Fruit fly (Drosophila melanogaster) whole organism, embryonic: ENCODE results near the gene ND-B16.6.

Source experiments
- Blimp-1 ChIP-seq: fragments of 200-800 bp; sonication (Bioruptor generic); optimal IDR thresholded peaks from 3 replicates; lab custom pipeline; 2018; ENCODE audit warnings: missing biosample characterization, missing genetic modification characterization, mild to moderate bottlenecking, moderate library complexity, missing genetic modification reagents
- CG10543 ChIP-seq: fragments of 200-800 bp; sonication (Bioruptor generic); optimal IDR thresholded peaks from 3 replicates; lab custom pipeline; 2017; ENCODE audit warnings: missing biosample characterization, mild to moderate bottlenecking, missing genetic modification characterization, moderate library complexity
- CG10979 ChIP-seq: fragments of 200-800 bp; sonication (Bioruptor generic); optimal IDR thresholded peaks from 2 replicates; lab custom pipeline; 2018; ENCODE audit warnings: missing biosample characterization, mild to moderate bottlenecking, missing genetic modification characterization, moderate library complexity
- CG12104 ChIP-seq: fragments of 200-800 bp; sonication (Bioruptor generic); optimal IDR thresholded peaks from 3 replicates; lab custom pipeline; 2016; ENCODE audit warnings: missing biosample characterization, missing genetic modification characterization
- CG12659 ChIP-seq: fragments of 200-800 bp; sonication (Bioruptor generic); optimal IDR thresholded peaks from 3 replicates; lab custom pipeline; 2017; ENCODE audit warnings: mild to moderate bottlenecking, missing biosample characterization, missing genetic modification reagents, missing genetic modification characterization
- CG15696 ChIP-seq: fragments of 200-800 bp; sonication (Bioruptor generic); optimal IDR thresholded peaks from 2 replicates; lab custom pipeline; 2019; ENCODE audit warnings: missing biosample characterization, mild to moderate bottlenecking, missing genetic modification characterization, moderate library complexity
- CG16779 ChIP-seq: fragments of 200-800 bp; sonication (Bioruptor generic); IDR thresholded peaks from 2 replicates; pipeline ENCODE4 v1.3.6; 2022; ENCODE audit warnings: missing biosample characterization, missing genetic modification characterization
- CG2129 ChIP-seq: fragments of 200-800 bp; sonication (Bioruptor generic); IDR thresholded peaks from 2 replicates; pipeline ENCODE4 v1.3.6; 2022; ENCODE audit warnings: missing biosample characterization, missing genetic modification characterization; ENCODE audit not compliant: partially characterized antibody
- CG30403 ChIP-seq: fragments of 200-800 bp; sonication (Bioruptor generic); optimal IDR thresholded peaks from 3 replicates; lab custom pipeline; 2016; ENCODE audit warnings: missing biosample characterization, missing genetic modification characterization
- CG4617 ChIP-seq: fragments of 200-800 bp; sonication (Bioruptor generic); optimal IDR thresholded peaks from 3 replicates; lab custom pipeline; 2016; ENCODE audit warnings: missing biosample characterization, missing genetic modification characterization, borderline replicate concordance
- CG7556 ChIP-seq: fragments of 200-800 bp; sonication (Bioruptor generic); optimal IDR thresholded peaks from 2 replicates; lab custom pipeline; 2017; ENCODE audit warnings: missing biosample characterization, mild to moderate bottlenecking, missing genetic modification characterization
- CG7745 ChIP-seq: fragments of 200-800 bp; sonication (Bioruptor generic); optimal IDR thresholded peaks from 2 replicates; lab custom pipeline; 2018; ENCODE audit warnings: missing biosample characterization, mild to moderate bottlenecking, missing genetic modification characterization, moderate library complexity
- CG7987 ChIP-seq: fragments of 200-800 bp; sonication (Bioruptor generic); optimal IDR thresholded peaks from 2 replicates; lab custom pipeline; 2018; ENCODE audit warnings: missing biosample characterization, mild to moderate bottlenecking, missing genetic modification characterization, moderate library complexity
- CG9609 ChIP-seq: fragments of 200-800 bp; sonication (Bioruptor generic); optimal IDR thresholded peaks from 3 replicates; lab custom pipeline; 2016; ENCODE audit warnings: missing biosample characterization, missing genetic modification characterization
- CrebB ChIP-seq: fragments of 200-800 bp; sonication (Bioruptor generic); optimal IDR thresholded peaks from 3 replicates; lab custom pipeline; 2018; ENCODE audit warnings: missing biosample characterization, mild to moderate bottlenecking, missing genetic modification characterization
- D19A ChIP-seq: fragments of 200-800 bp; optimal IDR thresholded peaks from 3 replicates; lab custom pipeline; 2019; ENCODE audit warnings: missing biosample characterization, mild to moderate bottlenecking, missing genetic modification characterization, moderate library complexity
- Dbx ChIP-seq: fragments of 200-800 bp; sonication (Bioruptor generic); IDR thresholded peaks from 3 replicates; pipeline ENCODE4 v1.3.6; 2022; ENCODE audit warnings: missing biosample characterization, missing genetic modification characterization
- E2f1 ChIP-seq: fragments of 200-800 bp; sonication (Bioruptor generic); IDR thresholded peaks from 2 replicates; pipeline ENCODE4 v1.3.6; 2022; ENCODE audit warnings: missing biosample characterization, missing genetic modification characterization
- E2f2 ChIP-seq: fragments of 200-800 bp; sonication (Bioruptor generic); IDR thresholded peaks from 2 replicates; pipeline ENCODE4 v1.3.6; 2022; ENCODE audit warnings: missing biosample characterization, missing genetic modification characterization
- Ets65A ChIP-seq: fragments of 200-800 bp; sonication (Bioruptor generic); peaks from one replicate; lab custom pipeline; 2016; ENCODE audit warnings: missing biosample characterization, missing genetic modification characterization
- MTF-1 ChIP-seq: fragments of 200-800 bp; sonication (Bioruptor generic); optimal IDR thresholded peaks from 2 replicates; lab custom pipeline; 2018; ENCODE audit warnings: missing biosample characterization, mild to moderate bottlenecking, missing genetic modification characterization, borderline replicate concordance
- NC2β ChIP-seq: fragments of 200-800 bp; sonication (Bioruptor generic); optimal IDR thresholded peaks from 2 replicates; lab custom pipeline; 2016; ENCODE audit warnings: missing biosample characterization, missing genetic modification characterization
- Optix ChIP-seq: fragments of 200-800 bp; sonication (Bioruptor generic); IDR thresholded peaks from 3 replicates; pipeline ENCODE4 v1.3.6; 2022; ENCODE audit warnings: missing biosample characterization, missing genetic modification characterization
- Rx ChIP-seq: fragments of 200-800 bp; sonication (Bioruptor generic); IDR thresholded peaks from 2 replicates; pipeline ENCODE4 v1.3.6; 2022; ENCODE audit warnings: missing biosample characterization, missing genetic modification characterization
- Ssrp ChIP-seq: fragments of 200-800 bp; sonication (Bioruptor generic); optimal IDR thresholded peaks from 2 replicates; lab custom pipeline; 2018; ENCODE audit warnings: missing biosample characterization, mild to moderate bottlenecking, missing genetic modification characterization, moderate library complexity
- Trl ChIP-seq, 3 experiments: fragments of >200 bp in 2 of 3; fragments of 200-800 bp in 1 of 3; sonication (Bioruptor generic) in 1 of 3; optimal IDR thresholded peaks; 2 replicates in 1 of 3; 3 replicates in 2 of 3; lab custom pipeline; 2016 to 2017; ENCODE audit warnings: missing biosample characterization in 1 of 3, missing genetic modification characterization in 1 of 3
- ab ChIP-seq: fragments of 200-800 bp; sonication (Bioruptor generic); optimal IDR thresholded peaks from 2 replicates; lab custom pipeline; 2016; ENCODE audit warnings: missing biosample characterization, missing genetic modification characterization
- ato ChIP-seq: fragments of 200-800 bp; sonication (Bioruptor generic); IDR thresholded peaks from 2 replicates; pipeline ENCODE4 v1.3.6; 2022; ENCODE audit warnings: missing biosample characterization, missing genetic modification characterization; ENCODE audit not compliant: partially characterized antibody
- cato ChIP-seq: fragments of 200-800 bp; sonication (Bioruptor generic); optimal IDR thresholded peaks from 2 replicates; lab custom pipeline; 2016; ENCODE audit warnings: missing biosample characterization, missing genetic modification characterization, borderline replicate concordance
- disco-r ChIP-seq: fragments of 200-800 bp; sonication (Bioruptor generic); optimal IDR thresholded peaks from 2 replicates; lab custom pipeline; 2016; ENCODE audit warnings: missing biosample characterization, missing genetic modification characterization
- eve ChIP-seq, 2 experiments: fragments of >200 bp; optimal IDR thresholded peaks; 2 replicates each; lab custom pipeline; 2017; ENCODE audit warnings: missing biosample characterization in 2 of 2, missing genetic modification characterization in 2 of 2
- fd64A ChIP-seq: fragments of 200-800 bp; sonication (Bioruptor generic); optimal IDR thresholded peaks from 3 replicates; lab custom pipeline; 2018; ENCODE audit warnings: missing biosample characterization, mild to moderate bottlenecking, missing genetic modification characterization
- hb ChIP-seq: fragments of 200-800 bp; sonication (Bioruptor generic); IDR thresholded peaks from 3 replicates; pipeline ENCODE4 v1.3.6; 2022; ENCODE audit warnings: missing biosample characterization, missing genetic modification characterization; ENCODE audit not compliant: partially characterized antibody
- insv ChIP-seq, 2 experiments: fragments of 200-800 bp; sonication (Bioruptor generic); optimal IDR thresholded peaks; 3 replicates each; lab custom pipeline; 2016 to 2018; ENCODE audit warnings: missing biosample characterization in 2 of 2, missing genetic modification characterization in 2 of 2
- kah ChIP-seq: fragments of 200-800 bp; sonication (Bioruptor generic); optimal IDR thresholded peaks from 2 replicates; lab custom pipeline; 2018; ENCODE audit warnings: missing biosample characterization, mild to moderate bottlenecking, missing genetic modification characterization
- kay ChIP-seq: fragments of 200-800 bp; sonication (Bioruptor generic); optimal IDR thresholded peaks from 2 replicates; lab custom pipeline; 2016; ENCODE audit warnings: missing biosample characterization, missing genetic modification characterization
- pan ChIP-seq, 4 experiments: fragments of >200 bp in 3 of 4; fragments of 200-800 bp in 1 of 4; sonication (Bioruptor generic) in 1 of 4; optimal IDR thresholded peaks in 3 of 4; IDR thresholded peaks in 1 of 4; 2 replicates each; pipeline versions ENCODE4 v1.3.6 to Lab custom; 2017 to 2022; ENCODE audit warnings: missing biosample characterization in 2 of 4, missing genetic modification characterization in 2 of 4, mixed read lengths in 1 of 4
- peb ChIP-seq: fragments of 200-800 bp; sonication (Bioruptor generic); IDR thresholded peaks from 2 replicates; pipeline ENCODE4 v1.3.6; 2022; ENCODE audit warnings: missing biosample characterization, missing genetic modification characterization
- pho ChIP-seq: fragments of 200-800 bp; sonication (Bioruptor generic); optimal IDR thresholded peaks from 2 replicates; lab custom pipeline; 2016; ENCODE audit warnings: missing biosample characterization, missing genetic modification characterization
- pita ChIP-seq: fragments of 200-800 bp; sonication (Bioruptor generic); optimal IDR thresholded peaks from 2 replicates; lab custom pipeline; 2017; ENCODE audit warnings: missing biosample characterization, mild to moderate bottlenecking, missing genetic modification characterization
- rib ChIP-seq: fragments of 200-800 bp; sonication (Bioruptor generic); IDR thresholded peaks from 2 replicates; pipeline ENCODE4 v1.3.6; 2022; ENCODE audit warnings: missing biosample characterization, missing genetic modification characterization
- slou ChIP-seq: fragments of 200-800 bp; sonication (Bioruptor generic); optimal IDR thresholded peaks from 3 replicates; lab custom pipeline; 2016; ENCODE audit warnings: missing biosample characterization, missing genetic modification characterization
- sqz ChIP-seq: fragments of 200-800 bp; sonication (Bioruptor generic); optimal IDR thresholded peaks from 3 replicates; lab custom pipeline; 2018; ENCODE audit warnings: missing biosample characterization, mild to moderate bottlenecking, missing genetic modification characterization
- stwl ChIP-seq: fragments of 200-800 bp; sonication (Bioruptor generic); optimal IDR thresholded peaks from 3 replicates; lab custom pipeline; 2018; ENCODE audit warnings: missing biosample characterization, mild to moderate bottlenecking, missing genetic modification characterization, moderate library complexity
- trh ChIP-seq: fragments of 200-800 bp; sonication (Bioruptor generic); optimal IDR thresholded peaks from 2 replicates; lab custom pipeline; 2016; ENCODE audit warnings: missing biosample characterization, missing genetic modification characterization
- usp ChIP-seq: fragments of >200 bp; optimal IDR thresholded peaks from 2 replicates; lab custom pipeline; 2017; ENCODE audit warnings: missing biosample characterization, missing genetic modification characterization
- z ChIP-seq: fragments of 200-800 bp; sonication (Bioruptor generic); IDR thresholded peaks from 3 replicates; pipeline ENCODE4 v1.3.6; 2022; ENCODE audit warnings: missing biosample characterization, missing genetic modification characterization
- zen2 ChIP-seq: fragments of 200-800 bp; sonication (Bioruptor generic); IDR thresholded peaks from 3 replicates; pipeline ENCODE4 v1.3.6; 2022; ENCODE audit warnings: missing biosample characterization, missing genetic modification characterization; ENCODE audit not compliant: partially characterized antibody
- zf30C ChIP-seq: fragments of 200-800 bp; sonication (Bioruptor generic); optimal IDR thresholded peaks from 3 replicates; lab custom pipeline; 2018; ENCODE audit warnings: missing biosample characterization, mild to moderate bottlenecking, missing genetic modification characterization

ND-B16.6 gene

DNA sequence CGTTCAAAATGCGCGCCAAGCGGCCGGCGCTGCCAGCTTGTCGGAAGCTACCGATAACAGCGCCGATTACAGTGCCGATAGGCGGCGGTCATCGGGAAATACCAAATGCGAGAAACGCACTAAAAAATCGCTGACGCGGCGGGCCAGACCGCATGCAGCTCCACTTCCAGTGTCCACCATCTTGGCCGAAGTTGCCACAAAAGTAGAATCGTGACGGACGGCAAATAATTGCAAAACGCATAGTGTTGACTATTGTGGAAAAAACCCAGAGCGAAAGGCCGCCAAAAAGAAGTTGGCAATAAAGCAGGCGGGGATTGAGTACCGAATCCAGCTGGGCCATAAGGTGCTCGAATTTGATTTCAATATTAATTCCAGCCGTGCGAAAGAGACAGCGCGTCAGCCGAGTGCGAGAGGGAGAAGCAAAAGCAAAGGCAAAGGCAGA, 3.3 kb downstream of the ND-B16.6 start, which contains the start of gene CG3847 (continued):
- TF ChIP-seq CG7987 (GFP tag; lab: Kevin White, UChicago): peak; percentile 37
- no peak for TF ChIP-seq usp
- TF ChIP-seq CG7745 (tag; lab: Kevin White, UChicago): no peak
- peak; percentile 59; the same call in 1 of the 2 replicates for TF ChIP-seq rib (GFP tag; lab: Robert Waterston, UW)
- TF ChIP-seq CG7556 (GFP tag; lab: Kevin White, UChicago): peak; percentile 27
- no peak for TF ChIP-seq Trl (optimal IDR thresholded peaks at IDR 0.05; lab: Kevin White, UChicago)
- TF ChIP-seq Trl (GFP tag; optimal IDR thresholded peaks at IDR 0.05; lab: Kevin White, UChicago): peak; percentile 41
- no peak for TF ChIP-seq Ssrp (tag; lab: Kevin White, UChicago)
- TF ChIP-seq stwl (tag; lab: Kevin White, UChicago): peak; percentile 90
- TF ChIP-seq Blimp-1: no peak
- no peak for TF ChIP-seq hb (GFP tag; lab: Robert Waterston, UW)
- peak; percentile 58 for TF ChIP-seq NC2β (GFP tag; lab: Kevin White, UChicago)
- no peak for TF ChIP-seq sqz (GFP tag; lab: Kevin White, UChicago)
- TF ChIP-seq D19A (tag; lab: Kevin White, UChicago): no peak
- no peak for TF ChIP-seq Optix (GFP tag; lab: Robert Waterston, UW)
- 0 out of 2 replicates have a peak, but pooled peaks have one; percentile 6 for TF ChIP-seq peb (GFP tag; lab: Robert Waterston, UW)
- TF ChIP-seq E2f1: peak; percentile 54; the same call in 1 of the 2 replicates
- no peak for TF ChIP-seq kay (GFP tag; lab: Kevin White, UChicago)
- peak; percentile 29 for TF ChIP-seq CG30403 (GFP tag; lab: Kevin White, UChicago)
- TF ChIP-seq CG15696 (tag; lab: Kevin White, UChicago): no peak
- TF ChIP-seq CG4617: peak; percentile 96
- TF ChIP-seq z (GFP tag; lab: Robert Waterston, UW): no peak
- TF ChIP-seq trh: no peak
- peak; percentile 88 for TF ChIP-seq Ets65A (GFP tag; lab: Kevin White, UChicago)
- TF ChIP-seq CG16779 (GFP tag; lab: Robert Waterston, UW): no peak
- peak in 1 of 2 experiments; percentile 72 for TF ChIP-seq insv (GFP tag; optimal IDR thresholded peaks at IDR 0.05; lab: Kevin White, UChicago)
- TF ChIP-seq eve (GFP tag; optimal IDR thresholded peaks at IDR 0.05; lab: Kevin White, UChicago): no peak
- TF ChIP-seq CrebB: peak; percentile 15
- TF ChIP-seq MTF-1 (GFP tag; lab: Kevin White, UChicago): no peak
- TF ChIP-seq Dbx (GFP tag; lab: Robert Waterston, UW): peak; percentile 52; the same call in 2 of the 3 replicates
- no peak for TF ChIP-seq cato (GFP tag; lab: Kevin White, UChicago)
- no peak for TF ChIP-seq disco-r (GFP tag; lab: Kevin White, UChicago)
- no peak for TF ChIP-seq kah (GFP tag; lab: Kevin White, UChicago)
- TF ChIP-seq pita (GFP tag; lab: Kevin White, UChicago): no peak
- TF ChIP-seq CG10979: peak; percentile 22
- peak; percentile 61 for TF ChIP-seq ato (GFP tag; lab: Robert Waterston, UW)
- no peak for TF ChIP-seq pan (optimal IDR thresholded peaks at IDR 0.05; lab: Kevin White, UChicago)
- peak in 1 of 2 experiments; percentile 29 for TF ChIP-seq pan (GFP tag; optimal IDR thresholded peaks at IDR 0.05 in 1 of 2, IDR thresholded peaks at IDR 0.05 in 1 of 2)
- TF ChIP-seq CG10543 (GFP tag; lab: Kevin White, UChicago): peak; percentile 60
- peak; percentile 23 for TF ChIP-seq slou (GFP tag; lab: Kevin White, UChicago)
- TF ChIP-seq CG2129: peak; percentile 20; the same call in 1 of the 2 replicates
- TF ChIP-seq ab (GFP tag; lab: Kevin White, UChicago): no peak
- no peak for TF ChIP-seq Rx (GFP tag; lab: Robert Waterston, UW)
- no peak for TF ChIP-seq zf30C (GFP tag; lab: Kevin White, UChicago)
- TF ChIP-seq fd64A (GFP tag; lab: Kevin White, UChicago): no peak
- peak; percentile 61 for TF ChIP-seq pho (GFP tag; lab: Kevin White, UChicago)
- TF ChIP-seq E2f2 (GFP tag; lab: Robert Waterston, UW): peak; percentile 97
- no peak; the same call in 2 of the 3 replicates for TF ChIP-seq zen2
- no peak for TF ChIP-seq CG12104
- peak; percentile 94 for TF ChIP-seq CG12659 (GFP tag; lab: Kevin White, UChicago)
- TF ChIP-seq CG9609 (GFP tag; lab: Kevin White, UChicago): peak; percentile 29
